Worm (Caenorhabditis elegans) whole organism, young adult: ENCODE data around the gene ttr-27.

Source experiments
- B0261.1 ChIP-seq: sonication (generic microtip); optimal IDR thresholded peaks from 2 replicates; lab custom pipeline; 2016; ENCODE audit warnings: mild to moderate bottlenecking, missing genetic modification characterization, moderate library complexity, missing compliant biosample characterization
- C17E4.6 ChIP-seq: fragments of 200-800 bp; sonication (Bioruptor generic); IDR thresholded peaks from 2 replicates; pipeline ENCODE4 v1.3.6; 2022; ENCODE audit warnings: missing genetic modification reagents, missing genetic modification characterization, missing compliant biosample characterization
- F55B11.4 ChIP-seq: sonication (generic microtip); optimal IDR thresholded peaks from 2 replicates; lab custom pipeline; 2016; ENCODE audit warnings: missing compliant biosample characterization, missing genetic modification characterization, borderline replicate concordance; ENCODE audit not compliant: insufficient read depth
- F57A8.1 ChIP-seq: fragments of 200-800 bp; sonication (Bioruptor generic); optimal IDR thresholded peaks from 2 replicates; lab custom pipeline; 2018; ENCODE audit warnings: mild to moderate bottlenecking, missing genetic modification characterization, moderate library complexity, missing compliant biosample characterization
- Y95B8A.8 ChIP-seq: fragments of 200-800 bp; sonication (Bioruptor generic); IDR thresholded peaks from 2 replicates; pipeline ENCODE4 v1.3.6; 2022; ENCODE audit warnings: missing genetic modification reagents, missing genetic modification characterization, missing compliant biosample characterization
- akir-1 ChIP-seq: fragments of 200-800 bp; sonication (Bioruptor generic); optimal IDR thresholded peaks from 2 replicates; lab custom pipeline; 2018; ENCODE audit warnings: mild to moderate bottlenecking, missing genetic modification characterization, moderate library complexity, missing compliant biosample characterization
- aptf-3 ChIP-seq: fragments of 200-800 bp; sonication (Bioruptor generic); IDR thresholded peaks from 2 replicates; pipeline ENCODE4 v1.3.6; 2022; ENCODE audit warnings: missing genetic modification characterization, missing compliant biosample characterization
- athp-1 ChIP-seq: sonication (generic microtip); optimal IDR thresholded peaks from 2 replicates; lab custom pipeline; 2017; ENCODE audit warnings: mild to moderate bottlenecking, missing genetic modification characterization, missing compliant biosample characterization
- attf-3 ChIP-seq: fragments of 200-800 bp; sonication (Bioruptor generic); conservative IDR thresholded peaks from 2 replicates; pipeline ENCODE4 v1.3.6; 2022; ENCODE audit warnings: missing genetic modification reagents, missing genetic modification characterization, missing compliant biosample characterization
- attf-6 ChIP-seq: fragments of 200-800 bp; sonication (Bioruptor generic); IDR thresholded peaks from 2 replicates; pipeline ENCODE4 v1.3.6; 2022; ENCODE audit warnings: missing genetic modification reagents, missing genetic modification characterization, missing compliant biosample characterization
- bed-1 ChIP-seq: fragments of 200-800 bp; sonication (Bioruptor generic); IDR thresholded peaks from 2 replicates; pipeline ENCODE4 v1.3.6; 2022; ENCODE audit warnings: missing genetic modification reagents, missing genetic modification characterization, missing compliant biosample characterization
- ceh-58 ChIP-seq: fragments of 200-800 bp; sonication (Bioruptor generic); IDR thresholded peaks from 2 replicates; pipeline ENCODE4 v1.3.6; 2022; ENCODE audit warnings: missing genetic modification characterization, missing compliant biosample characterization
- dox-1 ChIP-seq: fragments of 200-800 bp; sonication (Bioruptor generic); IDR thresholded peaks from 2 replicates; pipeline ENCODE4 v1.3.6; 2022; ENCODE audit warnings: missing genetic modification reagents, missing genetic modification characterization, missing compliant biosample characterization
- dpl-1 ChIP-seq: fragments of 150-350 bp; optimal IDR thresholded peaks from 2 replicates; lab custom pipeline; 2014; ENCODE audit warnings: missing biosample characterization, missing genetic modification reagents, missing genetic modification characterization
- ekl-4 ChIP-seq: fragments of 200-800 bp; sonication (Bioruptor generic); IDR thresholded peaks from 2 replicates; pipeline ENCODE4 v1.3.6; 2022; ENCODE audit warnings: missing genetic modification reagents, missing genetic modification characterization, missing compliant biosample characterization
- gei-17 ChIP-seq: fragments of 200-800 bp; sonication (Bioruptor generic); optimal IDR thresholded peaks from 2 replicates; lab custom pipeline; 2018; ENCODE audit warnings: mild to moderate bottlenecking, missing genetic modification characterization, missing compliant biosample characterization
- him-1 ChIP-seq: sonication (generic microtip); optimal IDR thresholded peaks from 2 replicates; lab custom pipeline; 2016; ENCODE audit warnings: missing genotype, missing genetic modification reagents, missing genetic modification characterization, missing compliant biosample characterization
- let-526 ChIP-seq: fragments of 200-800 bp; sonication (Bioruptor generic); IDR thresholded peaks from 2 replicates; pipeline ENCODE4 v1.3.6; 2022; ENCODE audit warnings: missing genetic modification reagents, missing genetic modification characterization, missing compliant biosample characterization
- lsy-27 ChIP-seq: sonication (generic microtip); optimal IDR thresholded peaks from 2 replicates; lab custom pipeline; 2017; ENCODE audit warnings: missing genetic modification characterization, mild to moderate bottlenecking, missing compliant biosample characterization, antibody characterized with exemption, missing genotype, borderline replicate concordance; ENCODE audit not compliant: insufficient read depth
- madf-10 ChIP-seq: sonication (generic microtip); optimal IDR thresholded peaks from 2 replicates; lab custom pipeline; 2016; ENCODE audit warnings: mild to moderate bottlenecking, missing genetic modification characterization, missing compliant biosample characterization
- nfya-1 ChIP-seq: sonication (generic microtip); optimal IDR thresholded peaks from 2 replicates; lab custom pipeline; 2017; ENCODE audit warnings: antibody characterized with exemption, missing compliant biosample characterization, missing genetic modification characterization, borderline replicate concordance; ENCODE audit not compliant: insufficient read depth
- nhr-120 ChIP-seq: fragments of 200-800 bp; sonication (Bioruptor generic); IDR thresholded peaks from 2 replicates; pipeline ENCODE4 v1.3.6; 2022; ENCODE audit warnings: missing genetic modification characterization, missing compliant biosample characterization
- nhr-80 ChIP-seq: sonication (generic microtip); optimal IDR thresholded peaks from 2 replicates; lab custom pipeline; 2016; ENCODE audit warnings: missing genetic modification characterization, missing compliant biosample characterization
- nhr-90 ChIP-seq: sonication (generic microtip); optimal IDR thresholded peaks from 2 replicates; lab custom pipeline; 2016; ENCODE audit warnings: missing genotype, mild to moderate bottlenecking, missing genetic modification characterization, missing compliant biosample characterization
- repo-1 ChIP-seq: sonication (generic microtip); optimal IDR thresholded peaks from 2 replicates; lab custom pipeline; 2017; ENCODE audit warnings: mild to moderate bottlenecking, missing genetic modification characterization, missing compliant biosample characterization
- rpc-1 ChIP-seq, 2 experiments: fragments of 150-350 bp in 1 of 2; sonication (generic microtip) in 1 of 2; optimal IDR thresholded peaks; 2 replicates each; lab custom pipeline; 2014 to 2018; ENCODE audit warnings: missing biosample characterization in 1 of 2, missing genetic modification characterization in 1 of 2, missing genetic modification reagents in 1 of 2, missing genotype in 1 of 2
- snpc-1.3 ChIP-seq: sonication (generic microtip); optimal IDR thresholded peaks from 2 replicates; lab custom pipeline; 2017; ENCODE audit warnings: missing genetic modification characterization, mild to moderate bottlenecking, missing compliant biosample characterization, antibody characterized with exemption, moderate library complexity, missing genotype, missing genetic modification reagents; ENCODE audit not compliant: insufficient read depth
- snpc-3.4 ChIP-seq: sonication (generic microtip); optimal IDR thresholded peaks from 2 replicates; lab custom pipeline; 2017; ENCODE audit warnings: missing genetic modification characterization, mild to moderate bottlenecking, missing compliant biosample characterization, antibody characterized with exemption, moderate library complexity, missing genotype, missing genetic modification reagents
- somi-1 ChIP-seq: fragments of 200-800 bp; sonication (Bioruptor generic); optimal IDR thresholded peaks from 2 replicates; lab custom pipeline; 2018; ENCODE audit warnings: mild to moderate bottlenecking, missing genetic modification characterization, missing compliant biosample characterization
- tbx-9 ChIP-seq: sonication (generic microtip); optimal IDR thresholded peaks from 2 replicates; lab custom pipeline; 2016; ENCODE audit warnings: borderline replicate concordance, missing genetic modification characterization, inconsistent platforms, missing compliant biosample characterization
- unc-130 ChIP-seq: sonication (generic microtip); optimal IDR thresholded peaks from 2 replicates; lab custom pipeline; 2016; ENCODE audit warnings: missing genetic modification reagents, missing genetic modification characterization, missing compliant biosample characterization
- unc-62 ChIP-seq: fragments of 150-350 bp; optimal IDR thresholded peaks from 2 replicates; lab custom pipeline; 2014; ENCODE audit warnings: missing biosample characterization, missing genetic modification reagents, missing genetic modification characterization
- ztf-22 ChIP-seq: fragments of 200-800 bp; sonication (Bioruptor generic); optimal IDR thresholded peaks from 2 replicates; lab custom pipeline; 2018; ENCODE audit warnings: mild to moderate bottlenecking, missing genetic modification characterization, moderate library complexity, missing compliant biosample characterization
- ztf-28 ChIP-seq: fragments of 200-800 bp; sonication (Bioruptor generic); IDR thresholded peaks from 2 replicates; pipeline ENCODE4 v1.3.6; 2022; ENCODE audit warnings: missing genetic modification reagents, missing genetic modification characterization, missing compliant biosample characterization

The ttr-27 gene

ce11 chrV:12950812-12951528 is 47.1 kb upstream of the ttr-27 start, which contains the start of the genes T16G1.9 and T16G1.18 (continued):
- peak; percentile 51 for TF ChIP-seq nhr-80 (tag; lab: Kevin White, UChicago)
- TF ChIP-seq, all 124 proteins: peak for 9

DNA sequence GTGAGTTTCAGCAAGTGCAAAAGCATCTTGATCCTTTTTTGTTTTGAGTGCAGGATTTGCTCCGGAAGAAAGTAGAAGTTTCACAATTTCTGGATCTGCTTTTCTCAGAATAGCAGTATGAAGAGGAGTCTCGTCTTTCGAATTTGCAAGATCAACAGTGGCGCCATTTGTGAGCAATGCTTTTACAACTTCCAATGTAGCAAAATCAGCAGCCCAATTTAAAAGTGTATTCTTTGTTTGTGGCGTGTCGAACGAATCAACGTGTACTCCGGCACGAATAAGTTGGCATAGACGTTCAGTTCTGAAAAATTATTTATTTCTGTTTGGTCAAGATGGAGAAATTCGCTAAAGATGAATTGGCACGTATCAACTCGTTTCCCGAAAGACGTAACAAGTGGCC is 45.7 kb upstream of the ttr-27 start, which contains the start of gene T16G1.13:
TSS of gene T16G1.13 (plus strand) at position 301 of the 400 bp plus-strand sequence.
- TF ChIP-seq snpc-3.4 (tag; lab: Kevin White, UChicago) (no peak), unc-62 (GFP tag; lab: Kevin White, UChicago) (no peak), ceh-58 (GFP tag; lab: Robert Waterston, UW) (no peak), athp-1 (tag; lab: Kevin White, UChicago) (no peak), nfya-1 (tag; lab: Kevin White, UChicago) (no peak), dox-1 (GFP tag; lab: Robert Waterston, UW) (no peak)

DNA sequence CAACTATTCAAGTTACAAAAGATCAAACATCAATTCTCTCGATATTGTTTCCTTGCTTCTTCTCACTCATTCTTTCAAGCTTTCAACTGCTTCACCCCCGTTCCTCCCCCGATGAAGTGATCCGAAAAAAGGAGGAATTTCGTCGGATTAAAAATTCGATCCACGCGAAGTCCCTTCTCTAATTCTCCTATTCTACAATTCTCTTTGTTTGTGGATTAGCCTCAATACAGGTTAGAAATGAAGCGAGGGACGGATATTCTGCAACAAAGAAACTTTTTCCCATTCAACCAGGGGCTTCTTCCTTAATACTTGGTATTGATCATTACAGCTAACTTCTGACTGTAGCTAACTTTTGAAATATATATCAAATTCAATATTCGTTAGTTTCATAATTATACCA is 40.9 kb upstream of the ttr-27 start, which contains the start of gene grl-2:
TSS of gene grl-2 (plus strand) at position 301 of the 400 bp plus-strand sequence.
- TF ChIP-seq ceh-58 (GFP tag; lab: Robert Waterston, UW) (no peak), Y95B8A.8 (GFP tag; lab: Robert Waterston, UW) (no peak), aptf-3 (no peak), him-1 (tag; lab: Kevin White, UChicago) (no peak), attf-6 (GFP tag; lab: Robert Waterston, UW) (no peak), F55B11.4 (tag; lab: Kevin White, UChicago) (no peak)
- TF ChIP-seq, all 124 proteins: peak for 0

DNA sequence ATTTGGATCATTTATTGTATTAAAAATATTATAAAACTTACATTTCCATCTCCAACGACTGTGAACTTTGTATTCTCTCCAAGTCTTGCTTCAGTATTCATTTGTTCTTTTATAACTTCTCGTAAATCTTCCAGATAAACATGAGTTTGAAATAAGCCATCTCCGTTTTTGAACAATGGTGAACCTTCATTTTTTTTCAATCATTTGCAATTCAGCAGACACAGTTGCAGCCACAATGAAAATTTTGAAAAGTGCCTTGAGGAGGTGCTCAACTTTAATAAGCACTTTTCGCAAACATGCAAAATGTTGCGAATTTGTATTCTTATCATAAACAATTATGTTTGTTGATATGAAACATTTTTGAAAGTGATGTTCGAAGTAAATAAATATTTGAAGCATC is 40.3 kb upstream of the ttr-27 start, which contains the start of gene T16G1.3:
TSS of gene T16G1.3 (minus strand) at position 101 of the 400 bp plus-strand sequence.
- no peak for TF ChIP-seq let-526
- no peak for TF ChIP-seq repo-1 (tag; lab: Kevin White, UChicago)
- no peak for TF ChIP-seq tbx-9
- TF ChIP-seq nhr-90 (tag; lab: Kevin White, UChicago): no peak
- TF ChIP-seq F57A8.1: no peak
- TF ChIP-seq attf-6 (GFP tag; lab: Robert Waterston, UW): no peak

ce11 chrV:12943399-12943798 is 39.5 kb upstream of the ttr-27 start:
- TF ChIP-seq unc-130 (GFP tag; lab: Kevin White, UChicago) (no peak), bed-1 (GFP tag; lab: Robert Waterston, UW) (no peak), ekl-4 (GFP tag; lab: Robert Waterston, UW) (no peak), madf-10 (no peak), snpc-1.3 (tag; lab: Kevin White, UChicago) (no peak), athp-1 (tag; lab: Kevin White, UChicago) (no peak), ztf-22 (GFP tag; lab: Kevin White, UChicago) (no peak), attf-3 (GFP tag; lab: Robert Waterston, UW) (no peak), ztf-28 (GFP tag; lab: Robert Waterston, UW) (no peak), B0261.1 (tag; lab: Kevin White, UChicago) (no peak), lsy-27 (no peak), akir-1 (no peak), dpl-1 (GFP tag; lab: Kevin White, UChicago) (no peak), gei-17 (GFP tag; lab: Kevin White, UChicago) (no peak), nhr-120 (no peak), C17E4.6 (GFP tag; lab: Robert Waterston, UW) (no peak), rpc-1 (optimal IDR thresholded peaks at IDR 0.05; lab: Kevin White, UChicago) (no peak), rpc-1 (tag; optimal IDR thresholded peaks at IDR 0.05; lab: Kevin White, UChicago) (no peak), somi-1 (GFP tag; lab: Kevin White, UChicago) (no peak)
